Worm (Caenorhabditis elegans) whole organism, early embryonic: ENCODE measurements around the gene pat-6.

ENCODE experiments used
- ama-1 ChIP-seq: fragments of 150-350 bp; optimal IDR thresholded peaks from 2 replicates; lab custom pipeline; 2014
- flt-1 ChIP-seq: fragments of 200-800 bp; sonication (Bioruptor generic); IDR thresholded peaks from 2 replicates; pipeline ENCODE4 v1.3.6; 2022; ENCODE audit warnings: missing genetic modification characterization, missing compliant biosample characterization
- hmg-4 ChIP-seq: fragments of 200-800 bp; sonication (Bioruptor generic); optimal IDR thresholded peaks from 2 replicates; lab custom pipeline; 2018; ENCODE audit warnings: mild to moderate bottlenecking, missing genetic modification characterization, missing compliant biosample characterization
- tbx-11 ChIP-seq: fragments of 200-800 bp; sonication (Bioruptor generic); IDR thresholded peaks from 2 replicates; pipeline ENCODE4 v1.3.6; 2022; ENCODE audit warnings: missing genetic modification characterization, missing compliant biosample characterization
- tbx-37 ChIP-seq: fragments of 200-800 bp; sonication (Bioruptor generic); conservative IDR thresholded peaks from 2 replicates; pipeline ENCODE4 v1.3.6; 2022; ENCODE audit warnings: missing genetic modification reagents, missing genetic modification characterization, missing compliant biosample characterization

DNA sequence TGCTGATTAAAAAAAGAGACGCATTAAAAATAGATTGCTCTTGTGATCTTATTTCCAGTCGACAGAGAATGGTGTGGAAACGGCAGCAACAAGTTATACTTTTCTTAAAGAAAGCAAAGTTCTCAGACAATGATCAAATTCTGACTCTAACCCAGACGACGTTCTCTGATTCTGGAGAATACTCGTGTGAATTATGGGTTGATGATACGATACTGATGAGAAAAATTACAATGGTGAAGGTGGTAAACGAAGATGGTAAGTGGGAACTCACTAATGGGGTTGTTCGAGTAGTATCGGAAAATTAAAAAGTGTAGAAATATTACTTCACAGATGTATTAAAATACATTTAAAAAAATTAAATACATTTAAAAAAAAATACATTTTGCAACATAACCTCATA lies 14.3 kb upstream of the pat-6 start:
- TF ChIP-seq flt-1, result no peak
- TF ChIP-seq hmg-4 (GFP tag; lab: Kevin White, UChicago), result no peak
- no peak for TF ChIP-seq tbx-11 (GFP tag; lab: Robert Waterston, UW)
- no peak for TF ChIP-seq ama-1 (lab: Kevin White, UChicago)
- TF ChIP-seq tbx-37 (GFP tag; lab: Robert Waterston, UW), result no peak
